Fruit fly (Drosophila melanogaster): ENCODE measurements around the gene CG4042.

CG4042 gene

dm6 chr3L:20798325-20798846 is 27.1 kb upstream of the CG4042 start, which contains the start of the genes CG3698 and tzn (continued):
- TF ChIP-seq dysf (GFP tag; IDR thresholded peaks at IDR 0.05) (peak; percentile 92), bbx (GFP tag; IDR thresholded peaks at IDR 0.05; ENCODE audit: partially characterized antibody) (no peak), CG33213 (GFP tag; optimal IDR thresholded peaks at IDR 0.05) (peak; percentile 95), CG16863 (GFP tag; optimal IDR thresholded peaks at IDR 0.05) (peak; percentile 72), Optix (GFP tag; IDR thresholded peaks at IDR 0.05) (peak; percentile 90), cg (GFP tag; optimal IDR thresholded peaks at IDR 0.05) (no peak), Doc2 (GFP tag; IDR thresholded peaks at IDR 0.05) (peak; percentile 62; the same call in 1 of the 2 replicates), CG34422 (GFP tag; IDR thresholded peaks at IDR 0.05) (peak; percentile 95), bowl (GFP tag; IDR thresholded peaks at IDR 0.05) (peak; percentile 78), sima (GFP tag; optimal IDR thresholded peaks at IDR 0.05) (peak; percentile 76), BtbVII (GFP tag; optimal IDR thresholded peaks at IDR 0.05) (peak; percentile 89), Dip2 (GFP tag; IDR thresholded peaks at IDR 0.05) (no peak), CG17829 (tag; optimal IDR thresholded peaks at IDR 0.05) (peak; percentile 89), Abd-B (GFP tag; optimal IDR thresholded peaks at IDR 0.05) (peak; percentile 93), CG18262 (tag; optimal IDR thresholded peaks at IDR 0.05) (peak; percentile 84), CG8924 (tag; optimal IDR thresholded peaks at IDR 0.05) (peak; percentile 78), CG14710 (tag; optimal IDR thresholded peaks at IDR 0.05) (peak; percentile 93), gt (GFP tag; IDR thresholded peaks at IDR 0.05) (peak; percentile 89), Nf-YB (GFP tag; optimal IDR thresholded peaks at IDR 0.05) (peak; percentile 77), CG16779 (GFP tag; IDR thresholded peaks at IDR 0.05) (peak; percentile 84), dmrt11E (tag; optimal IDR thresholded peaks at IDR 0.05) (peak; percentile 89), jing (GFP tag; optimal IDR thresholded peaks at IDR 0.05) (peak; percentile 83), Dll (GFP tag; IDR thresholded peaks at IDR 0.05; ENCODE audit: partially characterized antibody) (no peak), CG2199 (GFP tag; IDR thresholded peaks at IDR 0.05) (peak; percentile 97), ranshi (GFP tag; IDR thresholded peaks at IDR 0.05) (peak; percentile 94), Chrac-16 (GFP tag; optimal IDR thresholded peaks at IDR 0.05) (peak; percentile 77), CG15601 (tag; optimal IDR thresholded peaks at IDR 0.05) (peak; percentile 92), CG6272 (GFP tag; IDR thresholded peaks at IDR 0.05) (peak; percentile 86), cad (GFP tag; optimal IDR thresholded peaks at IDR 0.05) (no peak), croc (GFP tag; conservative IDR thresholded peaks at IDR 0.05) (peak; percentile 85), nerfin-1 (tag; optimal IDR thresholded peaks at IDR 0.05) (peak; percentile 85), CG17568 (GFP tag; optimal IDR thresholded peaks at IDR 0.05) (no peak), CG13624 (GFP tag; optimal IDR thresholded peaks at IDR 0.05) (peak; percentile 84), cwo (GFP tag; optimal IDR thresholded peaks at IDR 0.05) (no peak), z (GFP tag; IDR thresholded peaks at IDR 0.05) (peak; percentile 55; the same call in 1 of the 3 replicates), CG4424 (GFP tag; optimal IDR thresholded peaks at IDR 0.05) (peak; percentile 95), CG12942 (GFP tag; optimal IDR thresholded peaks at IDR 0.05) (peak; percentile 89), Usf (GFP tag; optimal IDR thresholded peaks at IDR 0.05) (peak; percentile 93), CG32772 (GFP tag; IDR thresholded peaks at IDR 0.05) (peak; percentile 92), Gsc (GFP tag; IDR thresholded peaks at IDR 0.05) (no peak), Kr (GFP tag; optimal IDR thresholded peaks at IDR 0.05) (peak; percentile 81), YL-1 (GFP tag; optimal IDR thresholded peaks at IDR 0.05) (peak; percentile 97), CG1529 (GFP tag; optimal IDR thresholded peaks at IDR 0.05) (peak; percentile 88), CG10979 (tag; optimal IDR thresholded peaks at IDR 0.05) (peak; percentile 87), grn (GFP tag; optimal IDR thresholded peaks at IDR 0.05) (peak; percentile 67), CkIIα-i1 (GFP tag; IDR thresholded peaks at IDR 0.05) (peak; percentile 86), stwl (tag; optimal IDR thresholded peaks at IDR 0.05) (peak; percentile 91), Bgb (GFP tag; IDR thresholded peaks at IDR 0.05; ENCODE audit: partially characterized antibody) (no peak), Dip3 (GFP tag; optimal IDR thresholded peaks at IDR 0.05) (peak; percentile 68), ap (GFP tag; IDR thresholded peaks at IDR 0.05) (peak; percentile 91), CG9437 (GFP tag; optimal IDR thresholded peaks at IDR 0.05) (peak; percentile 84)

Data from whole organism, embryonic.